Fruit fly (Drosophila melanogaster) whole organism, embryonic: ENCODE measurements around the gene Tango9.
A peak's percentile ranks its signal among the peaks of the same experiment; 100 is the strongest.

ENCODE experiments used
- Asciz ChIP-seq: fragments of 200-800 bp; sonication (Bioruptor generic); optimal IDR thresholded peaks from 2 replicates; lab custom pipeline; 2017; ENCODE audit warnings: missing biosample characterization, mild to moderate bottlenecking, missing genetic modification characterization, missing genetic modification reagents
- CG11456 ChIP-seq: fragments of 200-800 bp; sonication (Bioruptor generic); IDR thresholded peaks from 3 replicates; pipeline ENCODE4 v1.3.6; 2022; ENCODE audit warnings: missing biosample characterization, missing genetic modification characterization
- CG11504 ChIP-seq: fragments of 200-800 bp; sonication (Bioruptor generic); optimal IDR thresholded peaks from 3 replicates; lab custom pipeline; 2019; ENCODE audit warnings: missing biosample characterization, mild to moderate bottlenecking, missing genetic modification characterization, moderate library complexity
- CG12104 ChIP-seq: fragments of 200-800 bp; sonication (Bioruptor generic); optimal IDR thresholded peaks from 3 replicates; lab custom pipeline; 2016; ENCODE audit warnings: missing biosample characterization, missing genetic modification characterization
- CG13775 ChIP-seq: fragments of 200-800 bp; sonication (Bioruptor generic); optimal IDR thresholded peaks from 3 replicates; lab custom pipeline; 2017; ENCODE audit warnings: missing biosample characterization, mild to moderate bottlenecking, missing genetic modification characterization
- CG15514 ChIP-seq: fragments of 200-800 bp; sonication (Bioruptor generic); optimal IDR thresholded peaks from 3 replicates; lab custom pipeline; 2017; ENCODE audit warnings: missing biosample characterization, missing genetic modification characterization, mild to moderate bottlenecking, moderate library complexity, missing genetic modification reagents
- CG1602 ChIP-seq: fragments of 200-800 bp; sonication (Bioruptor generic); optimal IDR thresholded peaks from 3 replicates; lab custom pipeline; 2016; ENCODE audit warnings: missing biosample characterization, missing genetic modification characterization
- CG17359 ChIP-seq: fragments of 200-800 bp; sonication (Bioruptor generic); optimal IDR thresholded peaks from 3 replicates; lab custom pipeline; 2018; ENCODE audit warnings: missing biosample characterization, mild to moderate bottlenecking, missing genetic modification characterization, moderate library complexity
- CG17568 ChIP-seq: fragments of 200-800 bp; sonication (Bioruptor generic); optimal IDR thresholded peaks from 2 replicates; lab custom pipeline; 2018; ENCODE audit warnings: missing biosample characterization, mild to moderate bottlenecking, missing genetic modification characterization, moderate library complexity
- CG17829 ChIP-seq: fragments of 200-800 bp; optimal IDR thresholded peaks from 2 replicates; lab custom pipeline; 2019; ENCODE audit warnings: missing biosample characterization, mild to moderate bottlenecking, missing genetic modification characterization, moderate library complexity
- CG18599 ChIP-seq: fragments of 200-800 bp; sonication (Bioruptor generic); optimal IDR thresholded peaks from 3 replicates; lab custom pipeline; 2017; ENCODE audit warnings: missing biosample characterization, missing genetic modification characterization, mild to moderate bottlenecking, moderate library complexity, missing genetic modification reagents
- CG4424 ChIP-seq: fragments of 200-800 bp; sonication (Bioruptor generic); optimal IDR thresholded peaks from 3 replicates; lab custom pipeline; 2016; ENCODE audit warnings: missing biosample characterization, missing genetic modification characterization
- CG4820 ChIP-seq: fragments of 200-800 bp; sonication (Bioruptor generic); optimal IDR thresholded peaks from 3 replicates; lab custom pipeline; 2016; ENCODE audit warnings: missing biosample characterization, missing genetic modification characterization
- CG4854 ChIP-seq: fragments of 200-800 bp; sonication (Bioruptor generic); optimal IDR thresholded peaks from 2 replicates; lab custom pipeline; 2016; ENCODE audit warnings: missing biosample characterization, missing genetic modification characterization, inconsistent platforms
- CG6791 ChIP-seq: fragments of 200-800 bp; sonication (Bioruptor generic); IDR thresholded peaks from 3 replicates; pipeline ENCODE4 v1.3.6; 2022; ENCODE audit warnings: missing biosample characterization, missing genetic modification characterization; ENCODE audit not compliant: partially characterized antibody
- CG7357 ChIP-seq: fragments of 200-800 bp; sonication (Bioruptor generic); IDR thresholded peaks from 3 replicates; pipeline ENCODE4 v1.3.6; 2022; ENCODE audit warnings: missing biosample characterization, missing genetic modification characterization
- CG7963 ChIP-seq: fragments of 200-800 bp; sonication (Bioruptor generic); IDR thresholded peaks from 3 replicates; pipeline ENCODE4 v1.3.6; 2022; ENCODE audit warnings: missing biosample characterization, missing genetic modification characterization; ENCODE audit not compliant: partially characterized antibody
- CG9215 ChIP-seq: fragments of 200-800 bp; sonication (Bioruptor generic); IDR thresholded peaks from 2 replicates; pipeline ENCODE4 v1.3.6; 2022; ENCODE audit warnings: missing biosample characterization, missing genetic modification characterization
- Doc3 ChIP-seq: fragments of 200-800 bp; sonication (Bioruptor generic); IDR thresholded peaks from 3 replicates; pipeline ENCODE4 v1.3.6; 2022; ENCODE audit warnings: missing biosample characterization, missing genetic modification characterization; ENCODE audit not compliant: partially characterized antibody
- Drgx ChIP-seq: fragments of 200-800 bp; sonication (Bioruptor generic); IDR thresholded peaks from 2 replicates; pipeline ENCODE4 v1.3.6; 2022; ENCODE audit warnings: missing biosample characterization, missing genetic modification characterization
- HHEX ChIP-seq: fragments of 200-800 bp; sonication (Bioruptor generic); optimal IDR thresholded peaks from 3 replicates; lab custom pipeline; 2017; ENCODE audit warnings: missing biosample characterization, mild to moderate bottlenecking, missing genetic modification characterization, missing genetic modification reagents
- Lim3 ChIP-seq: fragments of 200-800 bp; sonication (Bioruptor generic); IDR thresholded peaks from 2 replicates; pipeline ENCODE4 v1.3.6; 2022; ENCODE audit warnings: missing biosample characterization, missing genetic modification characterization
- Mes4 ChIP-seq: fragments of 200-800 bp; sonication (Bioruptor generic); optimal IDR thresholded peaks from 2 replicates; lab custom pipeline; 2016; ENCODE audit warnings: missing biosample characterization, missing genetic modification characterization
- Nf-YA ChIP-seq: fragments of 200-800 bp; sonication (Bioruptor generic); IDR thresholded peaks from 2 replicates; pipeline ENCODE4 v1.3.6; 2022; ENCODE audit warnings: missing biosample characterization, missing genetic modification characterization
- Oaz ChIP-seq: fragments of 200-800 bp; sonication (Bioruptor generic); IDR thresholded peaks from 2 replicates; pipeline ENCODE4 v1.3.6; 2022; ENCODE audit warnings: missing biosample characterization, missing genetic modification characterization
- PHDP ChIP-seq: fragments of 200-800 bp; sonication (Bioruptor generic); optimal IDR thresholded peaks from 3 replicates; lab custom pipeline; 2018; ENCODE audit warnings: missing biosample characterization, mild to moderate bottlenecking, missing genetic modification characterization, moderate library complexity
- Sox100B ChIP-seq: fragments of 200-800 bp; sonication (Bioruptor generic); optimal IDR thresholded peaks from 3 replicates; lab custom pipeline; 2018; ENCODE audit warnings: missing biosample characterization, mild to moderate bottlenecking, missing genetic modification characterization
- Sox102F ChIP-seq: fragments of 200-800 bp; sonication (Bioruptor generic); optimal IDR thresholded peaks from 2 replicates; lab custom pipeline; 2018; ENCODE audit warnings: missing biosample characterization, mild to moderate bottlenecking, missing genetic modification characterization, moderate library complexity
- Stat92E ChIP-seq, 3 experiments: fragments of >200 bp in 2 of 3; fragments of 200-800 bp in 1 of 3; sonication (Bioruptor generic) in 1 of 3; optimal IDR thresholded peaks; 2 replicates each; lab custom pipeline; 2017 to 2019; ENCODE audit warnings: missing biosample characterization in 3 of 3, missing genetic modification characterization in 3 of 3, mild to moderate bottlenecking in 1 of 3, moderate library complexity in 1 of 3
- Tbp ChIP-seq: fragments of >200 bp; optimal IDR thresholded peaks from 2 replicates; lab custom pipeline; 2018; ENCODE audit warnings: missing biosample characterization, missing genetic modification characterization
- Usf ChIP-seq: fragments of 200-800 bp; sonication (Bioruptor generic); optimal IDR thresholded peaks from 2 replicates; lab custom pipeline; 2017; ENCODE audit warnings: missing genotype, missing biosample characterization, missing genetic modification characterization
- al ChIP-seq: fragments of 200-800 bp; sonication (Bioruptor generic); IDR thresholded peaks from 2 replicates; pipeline ENCODE4 v1.3.6; 2022; ENCODE audit warnings: missing biosample characterization, missing genetic modification characterization
- aop ChIP-seq: fragments of 200-800 bp; sonication (Bioruptor generic); IDR thresholded peaks from 2 replicates; pipeline ENCODE4 v1.3.6; 2022; ENCODE audit warnings: missing biosample characterization, missing genetic modification characterization
- caup ChIP-seq: fragments of 200-800 bp; sonication (Bioruptor generic); optimal IDR thresholded peaks from 3 replicates; lab custom pipeline; 2017; ENCODE audit warnings: missing biosample characterization, mild to moderate bottlenecking, missing genetic modification characterization, moderate library complexity; ENCODE audit not compliant: severe bottlenecking
- cg ChIP-seq: fragments of 200-800 bp; sonication (Bioruptor generic); optimal IDR thresholded peaks from 3 replicates; lab custom pipeline; 2019; ENCODE audit warnings: missing biosample characterization, mild to moderate bottlenecking, missing genetic modification characterization, moderate library complexity
- ci ChIP-seq: fragments of 200-800 bp; sonication (Bioruptor generic); IDR thresholded peaks from 3 replicates; pipeline ENCODE4 v1.3.6; 2022; ENCODE audit warnings: missing biosample characterization, missing genetic modification characterization
- corto ChIP-seq: fragments of 200-800 bp; sonication (Bioruptor generic); optimal IDR thresholded peaks from 2 replicates; lab custom pipeline; 2016; ENCODE audit warnings: missing biosample characterization, mild to moderate bottlenecking, missing genetic modification characterization, moderate library complexity
- ewg ChIP-seq: fragments of 200-800 bp; sonication (Bioruptor generic); optimal IDR thresholded peaks from 3 replicates; lab custom pipeline; 2017; ENCODE audit warnings: mild to moderate bottlenecking, missing biosample characterization, missing genetic modification reagents, missing genetic modification characterization
- fd3F ChIP-seq: fragments of 200-800 bp; sonication (Bioruptor generic); optimal IDR thresholded peaks from 2 replicates; lab custom pipeline; 2018; ENCODE audit warnings: missing biosample characterization, mild to moderate bottlenecking, missing genetic modification characterization, moderate library complexity
- gcm2 ChIP-seq: fragments of 200-800 bp; sonication (Bioruptor generic); optimal IDR thresholded peaks from 2 replicates; lab custom pipeline; 2016; ENCODE audit warnings: missing biosample characterization, missing genetic modification characterization
- gro ChIP-seq: fragments of 200-800 bp; sonication (Bioruptor generic); optimal IDR thresholded peaks from 2 replicates; lab custom pipeline; 2016; ENCODE audit warnings: missing biosample characterization, missing genetic modification characterization
- gt ChIP-seq: fragments of 200-800 bp; sonication (Bioruptor generic); IDR thresholded peaks from 2 replicates; pipeline ENCODE4 v1.3.6; 2022; ENCODE audit warnings: missing biosample characterization, missing genetic modification characterization
- kay ChIP-seq: fragments of 200-800 bp; sonication (Bioruptor generic); optimal IDR thresholded peaks from 2 replicates; lab custom pipeline; 2016; ENCODE audit warnings: missing biosample characterization, missing genetic modification characterization
- onecut ChIP-seq: fragments of 200-800 bp; sonication (Bioruptor generic); IDR thresholded peaks from 2 replicates; pipeline ENCODE4 v1.3.6; 2022; ENCODE audit warnings: missing biosample characterization, missing genetic modification characterization
- pzg ChIP-seq: fragments of 200-800 bp; sonication (Bioruptor generic); optimal IDR thresholded peaks from 3 replicates; lab custom pipeline; 2018; ENCODE audit warnings: missing biosample characterization, mild to moderate bottlenecking, missing genetic modification characterization, moderate library complexity
- ranshi ChIP-seq: fragments of 200-800 bp; sonication (Bioruptor generic); IDR thresholded peaks from 2 replicates; pipeline ENCODE4 v1.3.6; 2022; ENCODE audit warnings: missing biosample characterization, missing genetic modification characterization
- tna ChIP-seq: fragments of 200-800 bp; sonication (Bioruptor generic); IDR thresholded peaks from 2 replicates; pipeline ENCODE4 v1.3.6; 2022; ENCODE audit warnings: missing biosample characterization, missing genetic modification characterization; ENCODE audit not compliant: partially characterized antibody
- vfl ChIP-seq: fragments of 200-800 bp; sonication (Bioruptor generic); optimal IDR thresholded peaks from 2 replicates; lab custom pipeline; 2016; ENCODE audit warnings: missing biosample characterization, missing genetic modification characterization
- wek ChIP-seq: fragments of 200-800 bp; sonication (Bioruptor generic); optimal IDR thresholded peaks from 3 replicates; lab custom pipeline; 2018; ENCODE audit warnings: missing biosample characterization, mild to moderate bottlenecking, missing genetic modification characterization, moderate library complexity

Tango9 gene

dm6 chr3R:11992934-11993670, 18.4 kb upstream of the Tango9 start, which contains the start of gene mfas (continued):
- TF ChIP-seq CG17829 (tag; lab: Kevin White, UChicago): peak; percentile 4
- peak; percentile 67 for TF ChIP-seq cg
- peak; percentile 23 for TF ChIP-seq caup (GFP tag; lab: Kevin White, UChicago)
- peak; percentile 42 for TF ChIP-seq Asciz (GFP tag; lab: Kevin White, UChicago)
- TF ChIP-seq gro (GFP tag; lab: Kevin White, UChicago): peak; percentile 31
- TF ChIP-seq Sox100B (GFP tag; lab: Kevin White, UChicago): peak; percentile 18
- no peak for TF ChIP-seq CG13775 (GFP tag; lab: Kevin White, UChicago)
- TF ChIP-seq gcm2: no peak
- TF ChIP-seq CG11504: peak; percentile 39
- no peak for TF ChIP-seq kay (GFP tag; lab: Kevin White, UChicago)
- no peak for TF ChIP-seq CG1602 (GFP tag; lab: Kevin White, UChicago)
- TF ChIP-seq Oaz: no peak
- TF ChIP-seq CG4854 (GFP tag; lab: Kevin White, UChicago): no peak
- TF ChIP-seq gt: no peak
- no peak for TF ChIP-seq al (GFP tag; lab: Robert Waterston, UW)
- TF ChIP-seq ci (GFP tag; lab: Robert Waterston, UW): peak; percentile 54; the same call in 1 of the 3 replicates
- no peak for TF ChIP-seq pzg
- no peak for TF ChIP-seq CG12104
- no peak for TF ChIP-seq CG4424 (GFP tag; lab: Kevin White, UChicago)
- TF ChIP-seq Sox102F (GFP tag; lab: Kevin White, UChicago): peak; percentile 14
- no peak for TF ChIP-seq CG15514 (GFP tag; lab: Kevin White, UChicago)
- TF ChIP-seq CG17568 (GFP tag; lab: Kevin White, UChicago): peak; percentile 38
- no peak for TF ChIP-seq CG11456 (GFP tag; lab: Robert Waterston, UW)
- TF ChIP-seq CG6791 (GFP tag; lab: Robert Waterston, UW): peak; percentile 34; the same call in 1 of the 3 replicates
- no peak for TF ChIP-seq Nf-YA (GFP tag; lab: Robert Waterston, UW)
- no peak for TF ChIP-seq aop (GFP tag; lab: Robert Waterston, UW)
- TF ChIP-seq onecut (GFP tag; lab: Robert Waterston, UW): peak; percentile 19; the same call in 1 of the 2 replicates
- TF ChIP-seq ranshi (GFP tag; lab: Robert Waterston, UW): no peak
- TF ChIP-seq Tbp (GFP tag; lab: Kevin White, UChicago): no peak
- TF ChIP-seq CG9215 (GFP tag; lab: Robert Waterston, UW): no peak
- TF ChIP-seq CG17359 (tag; lab: Kevin White, UChicago): peak; percentile 34
- TF ChIP-seq tna (GFP tag; lab: Robert Waterston, UW): no peak
- TF ChIP-seq wek: peak; percentile 71
- TF ChIP-seq CG18599 (GFP tag; lab: Kevin White, UChicago): peak; percentile 26
- no peak for TF ChIP-seq Lim3 (GFP tag; lab: Robert Waterston, UW)
- no peak for TF ChIP-seq CG7357 (GFP tag; lab: Robert Waterston, UW)
- TF ChIP-seq vfl: no peak
- no peak for TF ChIP-seq ewg
- TF ChIP-seq HHEX (GFP tag; lab: Kevin White, UChicago): peak; percentile 17
- TF ChIP-seq Stat92E (GFP tag; optimal IDR thresholded peaks at IDR 0.05; lab: Kevin White, UChicago): no peak
- TF ChIP-seq CG7963 (GFP tag; lab: Robert Waterston, UW): no peak
- no peak for TF ChIP-seq Usf (GFP tag; lab: Kevin White, UChicago)
- no peak for TF ChIP-seq Doc3 (GFP tag; lab: Robert Waterston, UW)
- TF ChIP-seq CG4820: no peak
- TF ChIP-seq Drgx (GFP tag; lab: Robert Waterston, UW): peak; percentile 42; the same call in 1 of the 2 replicates
- TF ChIP-seq corto (GFP tag; lab: Kevin White, UChicago): no peak
- TF ChIP-seq Mes4 (GFP tag; lab: Kevin White, UChicago): no peak
- TF ChIP-seq PHDP (tag; lab: Kevin White, UChicago): peak; percentile 15
- TF ChIP-seq fd3F (GFP tag; lab: Kevin White, UChicago): no peak
